Fruit fly (Drosophila melanogaster) whole organism, embryonic: Measurements from ENCODE around the gene osk.

Experiments
- Atf3 ChIP-seq: fragments of 200-800 bp; sonication (Bioruptor generic); optimal IDR thresholded peaks from 3 replicates; lab custom pipeline; 2016; ENCODE audit warnings: missing biosample characterization, missing genetic modification characterization
- Blimp-1 ChIP-seq: fragments of 200-800 bp; sonication (Bioruptor generic); optimal IDR thresholded peaks from 3 replicates; lab custom pipeline; 2018; ENCODE audit warnings: missing biosample characterization, missing genetic modification characterization, mild to moderate bottlenecking, moderate library complexity, missing genetic modification reagents
- CG10979 ChIP-seq: fragments of 200-800 bp; sonication (Bioruptor generic); optimal IDR thresholded peaks from 2 replicates; lab custom pipeline; 2018; ENCODE audit warnings: missing biosample characterization, mild to moderate bottlenecking, missing genetic modification characterization, moderate library complexity
- CG11093 ChIP-seq: fragments of 200-800 bp; sonication (Bioruptor generic); IDR thresholded peaks from 3 replicates; pipeline ENCODE4 v1.3.6; 2022; ENCODE audit warnings: missing biosample characterization, missing genetic modification characterization
- CG13624 ChIP-seq: fragments of 200-800 bp; sonication (Bioruptor generic); optimal IDR thresholded peaks from 2 replicates; lab custom pipeline; 2016; ENCODE audit warnings: missing biosample characterization, missing genetic modification characterization
- CG15269 ChIP-seq: fragments of 200-800 bp; sonication (Bioruptor generic); optimal IDR thresholded peaks from 2 replicates; lab custom pipeline; 2018; ENCODE audit warnings: missing biosample characterization, mild to moderate bottlenecking, missing genetic modification characterization, moderate library complexity
- CG1529 ChIP-seq: fragments of 200-800 bp; sonication (Bioruptor generic); optimal IDR thresholded peaks from 3 replicates; lab custom pipeline; 2018; ENCODE audit warnings: missing biosample characterization, missing genetic modification characterization
- CG17186 ChIP-seq: fragments of 200-800 bp; sonication (Bioruptor generic); optimal IDR thresholded peaks from 3 replicates; lab custom pipeline; 2017; ENCODE audit warnings: missing biosample characterization, missing genetic modification reagents, missing genetic modification characterization
- CG17361 ChIP-seq: fragments of 200-800 bp; sonication (Bioruptor generic); IDR thresholded peaks from 3 replicates; pipeline ENCODE4 v1.3.6; 2022; ENCODE audit warnings: missing biosample characterization, missing genetic modification characterization
- CG1792 ChIP-seq: fragments of 200-800 bp; sonication (Bioruptor generic); optimal IDR thresholded peaks from 2 replicates; lab custom pipeline; 2016; ENCODE audit warnings: missing biosample characterization, missing genetic modification characterization
- CG2120 ChIP-seq: fragments of 200-800 bp; sonication (Bioruptor generic); optimal IDR thresholded peaks from 3 replicates; lab custom pipeline; 2016; ENCODE audit warnings: missing biosample characterization, missing genetic modification characterization
- CG3995 ChIP-seq: fragments of 200-800 bp; sonication (Bioruptor generic); optimal IDR thresholded peaks from 3 replicates; lab custom pipeline; 2016; ENCODE audit warnings: missing biosample characterization, missing genetic modification characterization
- CG4617 ChIP-seq: fragments of 200-800 bp; sonication (Bioruptor generic); optimal IDR thresholded peaks from 3 replicates; lab custom pipeline; 2016; ENCODE audit warnings: missing biosample characterization, missing genetic modification characterization, borderline replicate concordance
- CG6765 ChIP-seq: fragments of 200-800 bp; sonication (Bioruptor generic); optimal IDR thresholded peaks from 3 replicates; lab custom pipeline; 2017; ENCODE audit warnings: missing biosample characterization, mild to moderate bottlenecking, missing genetic modification characterization
- CG7928 ChIP-seq: fragments of 200-800 bp; sonication (Bioruptor generic); optimal IDR thresholded peaks from 2 replicates; lab custom pipeline; 2017; ENCODE audit warnings: missing biosample characterization, mild to moderate bottlenecking, missing genetic modification characterization
- CG8290 ChIP-seq, 3 experiments: fragments of 200-800 bp; sonication (Bioruptor generic); optimal IDR thresholded peaks; 2 replicates each; lab custom pipeline; 2016 to 2019; ENCODE audit warnings: missing biosample characterization in 3 of 3, missing genetic modification characterization in 3 of 3, mild to moderate bottlenecking in 2 of 3, moderate library complexity in 1 of 3
- CG8388 ChIP-seq: fragments of 200-800 bp; sonication (Bioruptor generic); optimal IDR thresholded peaks from 2 replicates; lab custom pipeline; 2019; ENCODE audit warnings: missing biosample characterization, mild to moderate bottlenecking, missing genetic modification characterization, moderate library complexity
- CG8478 ChIP-seq: fragments of >200 bp; optimal IDR thresholded peaks from 2 replicates; lab custom pipeline; 2018
- CG8944 ChIP-seq: fragments of 200-800 bp; sonication (Bioruptor generic); optimal IDR thresholded peaks from 3 replicates; lab custom pipeline; 2016; ENCODE audit warnings: missing biosample characterization, missing genetic modification characterization
- CHES-1-like ChIP-seq: fragments of 200-800 bp; sonication (Bioruptor generic); optimal IDR thresholded peaks from 2 replicates; lab custom pipeline; 2016; ENCODE audit warnings: missing biosample characterization, missing genetic modification characterization
- Chrac-16 ChIP-seq: fragments of 200-800 bp; sonication (Bioruptor generic); optimal IDR thresholded peaks from 3 replicates; lab custom pipeline; 2016; ENCODE audit warnings: missing biosample characterization, missing genetic modification characterization
- CoRest ChIP-seq: fragments of 200-800 bp; sonication (Bioruptor generic); optimal IDR thresholded peaks from 3 replicates; lab custom pipeline; 2018; ENCODE audit warnings: missing biosample characterization, mild to moderate bottlenecking, missing genetic modification characterization, moderate library complexity
- D19A ChIP-seq: fragments of 200-800 bp; optimal IDR thresholded peaks from 3 replicates; lab custom pipeline; 2019; ENCODE audit warnings: missing biosample characterization, mild to moderate bottlenecking, missing genetic modification characterization, moderate library complexity
- Elba2 ChIP-seq: fragments of 200-800 bp; sonication (Bioruptor generic); optimal IDR thresholded peaks from 3 replicates; lab custom pipeline; 2016; ENCODE audit warnings: missing biosample characterization, missing genetic modification characterization
- Ets97D ChIP-seq: fragments of 200-800 bp; sonication (Bioruptor generic); optimal IDR thresholded peaks from 3 replicates; lab custom pipeline; 2016; ENCODE audit warnings: missing biosample characterization, missing genetic modification characterization
- Lhr ChIP-seq: fragments of 200-800 bp; sonication (Bioruptor generic); optimal IDR thresholded peaks from 3 replicates; lab custom pipeline; 2017; ENCODE audit warnings: mild to moderate bottlenecking, missing biosample characterization, missing genetic modification reagents, missing genetic modification characterization
- Lim3 ChIP-seq: fragments of 200-800 bp; sonication (Bioruptor generic); IDR thresholded peaks from 2 replicates; pipeline ENCODE4 v1.3.6; 2022; ENCODE audit warnings: missing biosample characterization, missing genetic modification characterization
- Meics ChIP-seq: fragments of 200-800 bp; sonication (Bioruptor generic); optimal IDR thresholded peaks from 2 replicates; lab custom pipeline; 2017; ENCODE audit warnings: missing biosample characterization, mild to moderate bottlenecking, missing genetic modification characterization
- Nf-YB ChIP-seq: fragments of 200-800 bp; sonication (Bioruptor generic); optimal IDR thresholded peaks from 3 replicates; lab custom pipeline; 2019; ENCODE audit warnings: missing biosample characterization, mild to moderate bottlenecking, missing genetic modification characterization, moderate library complexity
- Trl ChIP-seq, 3 experiments: fragments of >200 bp in 2 of 3; fragments of 200-800 bp in 1 of 3; sonication (Bioruptor generic) in 1 of 3; optimal IDR thresholded peaks; 2 replicates in 1 of 3; 3 replicates in 2 of 3; lab custom pipeline; 2016 to 2017; ENCODE audit warnings: missing biosample characterization in 1 of 3, missing genetic modification characterization in 1 of 3
- cas ChIP-seq: fragments of 200-800 bp; sonication (Bioruptor generic); IDR thresholded peaks from 2 replicates; pipeline ENCODE4 v1.3.6; 2022; ENCODE audit warnings: missing biosample characterization, missing genetic modification characterization
- caup ChIP-seq: fragments of 200-800 bp; sonication (Bioruptor generic); optimal IDR thresholded peaks from 3 replicates; lab custom pipeline; 2017; ENCODE audit warnings: missing biosample characterization, mild to moderate bottlenecking, missing genetic modification characterization, moderate library complexity; ENCODE audit not compliant: severe bottlenecking
- gcm ChIP-seq: fragments of 200-800 bp; sonication (Bioruptor generic); optimal IDR thresholded peaks from 2 replicates; lab custom pipeline; 2019; ENCODE audit warnings: missing biosample characterization, mild to moderate bottlenecking, missing genetic modification characterization, moderate library complexity
- gfzf ChIP-seq: fragments of 200-800 bp; sonication (Bioruptor generic); optimal IDR thresholded peaks from 2 replicates; lab custom pipeline; 2016; ENCODE audit warnings: missing biosample characterization, mild to moderate bottlenecking, missing genetic modification characterization, moderate library complexity
- gt ChIP-seq: fragments of 200-800 bp; sonication (Bioruptor generic); IDR thresholded peaks from 2 replicates; pipeline ENCODE4 v1.3.6; 2022; ENCODE audit warnings: missing biosample characterization, missing genetic modification characterization
- kah ChIP-seq: fragments of 200-800 bp; sonication (Bioruptor generic); optimal IDR thresholded peaks from 2 replicates; lab custom pipeline; 2018; ENCODE audit warnings: missing biosample characterization, mild to moderate bottlenecking, missing genetic modification characterization
- lbe ChIP-seq: fragments of 200-800 bp; sonication (Bioruptor generic); optimal IDR thresholded peaks from 2 replicates; lab custom pipeline; 2016; ENCODE audit warnings: missing biosample characterization, mild to moderate bottlenecking, missing genetic modification characterization
- odd ChIP-seq: fragments of 200-800 bp; sonication (Bioruptor generic); optimal IDR thresholded peaks from 2 replicates; lab custom pipeline; 2017; ENCODE audit warnings: missing biosample characterization, mild to moderate bottlenecking, missing genetic modification characterization
- otp ChIP-seq: fragments of 200-800 bp; sonication (Bioruptor generic); IDR thresholded peaks from 3 replicates; pipeline ENCODE4, ENCODE4 v1.3.6; 2022; ENCODE audit warnings: missing biosample characterization, missing genetic modification characterization
- p53 ChIP-seq: fragments of 200-800 bp; sonication (Bioruptor generic); optimal IDR thresholded peaks from 2 replicates; lab custom pipeline; 2016; ENCODE audit warnings: missing biosample characterization, missing genetic modification characterization
- pan ChIP-seq, 4 experiments: fragments of >200 bp in 3 of 4; fragments of 200-800 bp in 1 of 4; sonication (Bioruptor generic) in 1 of 4; optimal IDR thresholded peaks in 3 of 4; IDR thresholded peaks in 1 of 4; 2 replicates each; pipeline versions ENCODE4 v1.3.6 to Lab custom; 2017 to 2022; ENCODE audit warnings: missing biosample characterization in 2 of 4, missing genetic modification characterization in 2 of 4, mixed read lengths in 1 of 4
- pita ChIP-seq: fragments of 200-800 bp; sonication (Bioruptor generic); optimal IDR thresholded peaks from 2 replicates; lab custom pipeline; 2017; ENCODE audit warnings: missing biosample characterization, mild to moderate bottlenecking, missing genetic modification characterization
- schlank ChIP-seq: fragments of 200-800 bp; sonication (Bioruptor generic); optimal IDR thresholded peaks from 2 replicates; lab custom pipeline; 2018; ENCODE audit warnings: missing biosample characterization, mild to moderate bottlenecking, missing genetic modification characterization
- sisA ChIP-seq: fragments of 200-800 bp; sonication (Bioruptor generic); IDR thresholded peaks from 2 replicates; pipeline ENCODE4 v1.3.6; 2022; ENCODE audit warnings: missing biosample characterization, missing genetic modification characterization
- slou ChIP-seq: fragments of 200-800 bp; sonication (Bioruptor generic); optimal IDR thresholded peaks from 3 replicates; lab custom pipeline; 2016; ENCODE audit warnings: missing biosample characterization, missing genetic modification characterization
- tna ChIP-seq: fragments of 200-800 bp; sonication (Bioruptor generic); IDR thresholded peaks from 2 replicates; pipeline ENCODE4 v1.3.6; 2022; ENCODE audit warnings: missing biosample characterization, missing genetic modification characterization; ENCODE audit not compliant: partially characterized antibody
- trem ChIP-seq: fragments of 200-800 bp; optimal IDR thresholded peaks from 3 replicates; lab custom pipeline; 2019; ENCODE audit warnings: missing biosample characterization, mild to moderate bottlenecking, missing genetic modification characterization, moderate library complexity
- ttk ChIP-seq: fragments of 200-800 bp; sonication (Bioruptor generic); IDR thresholded peaks from 2 replicates; pipeline ENCODE4 v2.1.2; 2022; ENCODE audit warnings: missing biosample characterization, missing genetic modification characterization
- zen2 ChIP-seq: fragments of 200-800 bp; sonication (Bioruptor generic); IDR thresholded peaks from 3 replicates; pipeline ENCODE4 v1.3.6; 2022; ENCODE audit warnings: missing biosample characterization, missing genetic modification characterization; ENCODE audit not compliant: partially characterized antibody

osk gene

DNA sequence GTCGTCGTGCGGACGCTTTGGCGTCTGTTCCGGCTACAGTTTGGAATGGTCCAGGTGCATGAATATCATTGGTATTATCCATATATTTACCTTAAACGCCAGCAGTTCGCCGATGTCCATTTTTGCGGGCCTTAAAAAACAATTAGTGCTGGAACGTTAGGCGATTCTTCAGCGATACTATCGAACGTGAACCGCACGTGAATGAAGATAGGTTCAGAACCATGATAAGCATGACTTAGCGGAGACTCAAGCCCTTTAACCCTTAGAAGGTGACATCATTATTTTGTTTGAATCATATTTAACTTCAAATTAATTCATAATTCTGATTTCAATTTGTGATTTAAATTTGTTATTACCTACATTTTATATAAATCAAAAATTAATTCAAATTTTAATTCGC, 9.9 kb downstream of the osk start, which contains the start of gene CG11964 (continued):
- TF ChIP-seq odd (GFP tag; lab: Kevin White, UChicago) (no peak), CG3995 (GFP tag; lab: Kevin White, UChicago) (peak; percentile 85), zen2 (GFP tag; lab: Robert Waterston, UW) (peak; percentile 98), tna (GFP tag; lab: Robert Waterston, UW) (peak; percentile 99), Nf-YB (peak; percentile 3), CG4617 (GFP tag; lab: Kevin White, UChicago) (peak; percentile 89), Ets97D (GFP tag; lab: Kevin White, UChicago) (peak; percentile 72), Lim3 (GFP tag; lab: Robert Waterston, UW) (no peak), caup (GFP tag; lab: Kevin White, UChicago) (peak; percentile 44), CG7928 (GFP tag; lab: Kevin White, UChicago) (peak; percentile 46), lbe (no peak), CG17361 (GFP tag; lab: Robert Waterston, UW) (peak; percentile 47; the same call in 1 of the 3 replicates), D19A (tag; lab: Kevin White, UChicago) (peak; percentile 4), CG8944 (GFP tag; lab: Kevin White, UChicago) (peak; percentile 20), gfzf (GFP tag; lab: Kevin White, UChicago) (peak; percentile 60), gcm (no peak), Blimp-1 (peak; percentile 8), CG8290 (GFP tag; optimal IDR thresholded peaks at IDR 0.05; lab: Kevin White, UChicago) (peak; percentile 65), CG8290 (tag; optimal IDR thresholded peaks at IDR 0.05; lab: Kevin White, UChicago) (peak in 1 of 2 experiments; percentile 87), Atf3 (GFP tag; lab: Kevin White, UChicago) (peak; percentile 28), gt (no peak), trem (tag; lab: Kevin White, UChicago) (peak; percentile 84), pita (GFP tag; lab: Kevin White, UChicago) (peak; percentile 89), Elba2 (GFP tag; lab: Kevin White, UChicago) (no peak), Trl (optimal IDR thresholded peaks at IDR 0.05; lab: Kevin White, UChicago) (no peak), Trl (GFP tag; optimal IDR thresholded peaks at IDR 0.05; lab: Kevin White, UChicago) (peak; percentile 58), pan (optimal IDR thresholded peaks at IDR 0.05; lab: Kevin White, UChicago) (no peak), pan (GFP tag; optimal IDR thresholded peaks at IDR 0.05 in 1 of 2, IDR thresholded peaks at IDR 0.05 in 1 of 2) (peak in 1 of 2 experiments; percentile 42), CG10979 (tag; lab: Kevin White, UChicago) (peak; percentile 43), CG8388 (GFP tag; lab: Kevin White, UChicago) (peak; percentile 18), CG15269 (peak; percentile 45), CG2120 (GFP tag; lab: Kevin White, UChicago) (peak; percentile 79), kah (GFP tag; lab: Kevin White, UChicago) (no peak), CG11093 (GFP tag; lab: Robert Waterston, UW) (no peak), Meics (GFP tag; lab: Kevin White, UChicago) (peak; percentile 46), ttk (GFP tag; lab: Robert Waterston, UW) (no peak), slou (GFP tag; lab: Kevin White, UChicago) (peak; percentile 9), CG17186 (GFP tag; lab: Kevin White, UChicago) (peak; percentile 63), CG1792 (GFP tag; lab: Kevin White, UChicago) (peak; percentile 11), otp (GFP tag; lab: Robert Waterston, UW) (no peak), sisA (peak; percentile 43), CG6765 (GFP tag; lab: Kevin White, UChicago) (no peak), CoRest (tag; lab: Kevin White, UChicago) (peak; percentile 68), CG8478 (lab: Kevin White, UChicago) (no peak), cas (GFP tag; lab: Robert Waterston, UW) (peak; percentile 53; the same call in 1 of the 2 replicates), CG13624 (GFP tag; lab: Kevin White, UChicago) (peak; percentile 67), schlank (tag; lab: Kevin White, UChicago) (no peak), Lhr (GFP tag; lab: Kevin White, UChicago) (peak; percentile 78), CG1529 (GFP tag; lab: Kevin White, UChicago) (no peak), p53 (peak; percentile 53), CHES-1-like (GFP tag; lab: Kevin White, UChicago) (peak; percentile 74), Chrac-16 (GFP tag; lab: Kevin White, UChicago) (peak; percentile 62)
